Worm (Caenorhabditis elegans) whole organism, mixed stage, embryonic: ENCODE measurements around the gene grd-10.

Source experiments
- lin-13 ChIP-seq: fragments of 150-350 bp; optimal IDR thresholded peaks from 2 replicates; lab custom pipeline; 2014; ENCODE audit warnings: missing biosample characterization, missing genetic modification characterization
- lsy-2 ChIP-seq: fragments of 150-350 bp; optimal IDR thresholded peaks from 2 replicates; lab custom pipeline; 2014; ENCODE audit warnings: missing biosample characterization, missing genetic modification characterization
- snpc-4 ChIP-seq: fragments of 150-350 bp; optimal IDR thresholded peaks from 2 replicates; lab custom pipeline; 2014; ENCODE audit warnings: missing biosample characterization, missing genetic modification characterization
- unc-39 ChIP-seq: fragments of 150-350 bp; optimal IDR thresholded peaks from 2 replicates; lab custom pipeline; 2014; ENCODE audit warnings: missing biosample characterization, missing genetic modification characterization

- no peak for TF ChIP-seq unc-39 (tag; lab: Kevin White, UChicago)
- TF ChIP-seq lin-13 (tag; lab: Kevin White, UChicago): no peak
- no peak for TF ChIP-seq snpc-4 (tag; lab: Kevin White, UChicago)
- TF ChIP-seq lsy-2 (tag; lab: Kevin White, UChicago): no peak
Measured at ce11 chrIV:3395581-3395980, 45.3 kb upstream of the grd-10 start, which contains the start of gene C04C3.14.
